Worm (Caenorhabditis elegans) whole organism, young adult: ENCODE data around the gene H19J13.2.
A peak's percentile ranks its signal among the peaks of the same experiment; 100 is the strongest.

Source experiments
- B0019.2 ChIP-seq: fragments of 200-800 bp; sonication (Bioruptor generic); conservative IDR thresholded peaks from 2 replicates; pipeline ENCODE4 v1.3.6; 2022; ENCODE audit warnings: missing genetic modification reagents, missing genetic modification characterization, missing compliant biosample characterization
- B0336.3 ChIP-seq: fragments of 200-800 bp; sonication (Bioruptor generic); IDR thresholded peaks from 2 replicates; pipeline ENCODE4 v1.3.6; 2022; ENCODE audit warnings: missing genetic modification characterization, missing compliant biosample characterization
- F33H1.4 ChIP-seq: fragments of 200-800 bp; sonication (Bioruptor generic); IDR thresholded peaks from 2 replicates; pipeline ENCODE4 v1.3.6; 2022; ENCODE audit warnings: missing genetic modification reagents, missing genetic modification characterization, missing compliant biosample characterization
- F57A8.1 ChIP-seq: fragments of 200-800 bp; sonication (Bioruptor generic); optimal IDR thresholded peaks from 2 replicates; lab custom pipeline; 2018; ENCODE audit warnings: mild to moderate bottlenecking, missing genetic modification characterization, moderate library complexity, missing compliant biosample characterization
- T07F8.4 ChIP-seq: sonication (generic microtip); optimal IDR thresholded peaks from 2 replicates; lab custom pipeline; 2016; ENCODE audit warnings: mild to moderate bottlenecking, missing genetic modification characterization, moderate library complexity, missing compliant biosample characterization
- Y53F4B.3 ChIP-seq: fragments of 200-800 bp; sonication (Bioruptor generic); IDR thresholded peaks from 2 replicates; pipeline ENCODE4 v1.3.6; 2022; ENCODE audit warnings: missing genetic modification reagents, missing genetic modification characterization, missing compliant biosample characterization
- Y56A3A.18 ChIP-seq: fragments of 200-800 bp; sonication (Bioruptor generic); IDR thresholded peaks from 2 replicates; pipeline ENCODE4 v1.3.6; 2022; ENCODE audit warnings: missing genetic modification reagents, missing genetic modification characterization, missing compliant biosample characterization
- Y79H2A.3 ChIP-seq: fragments of 200-800 bp; sonication (Bioruptor generic); conservative IDR thresholded peaks from 2 replicates; pipeline ENCODE4 v1.3.6; 2022; ENCODE audit warnings: missing genetic modification reagents, missing genetic modification characterization, missing compliant biosample characterization
- ama-1 ChIP-seq, 3 experiments: fragments of 150-350 bp in 1 of 3; sonication (generic microtip) in 2 of 3; optimal IDR thresholded peaks; 2 replicates each; lab custom pipeline; 2014 to 2018; ENCODE audit warnings: missing biosample characterization in 2 of 3, missing genetic modification characterization in 2 of 3, missing genetic modification reagents in 2 of 3
- aptf-3 ChIP-seq: fragments of 200-800 bp; sonication (Bioruptor generic); IDR thresholded peaks from 2 replicates; pipeline ENCODE4 v1.3.6; 2022; ENCODE audit warnings: missing genetic modification characterization, missing compliant biosample characterization
- bed-1 ChIP-seq: fragments of 200-800 bp; sonication (Bioruptor generic); IDR thresholded peaks from 2 replicates; pipeline ENCODE4 v1.3.6; 2022; ENCODE audit warnings: missing genetic modification reagents, missing genetic modification characterization, missing compliant biosample characterization
- cebp-1 ChIP-seq, 2 experiments: fragments of 200-800 bp in 1 of 2; sonication (Bioruptor generic) in 1 of 2; sonication (generic microtip) in 1 of 2; IDR thresholded peaks in 1 of 2; optimal IDR thresholded peaks in 1 of 2; 2 replicates each; pipeline versions ENCODE4 v1.3.6 to Lab custom; 2017 to 2022; ENCODE audit warnings: missing compliant biosample characterization in 2 of 2, missing genetic modification characterization in 2 of 2, mild to moderate bottlenecking in 1 of 2, missing genetic modification reagents in 1 of 2, moderate library complexity in 1 of 2
- dox-1 ChIP-seq: fragments of 200-800 bp; sonication (Bioruptor generic); IDR thresholded peaks from 2 replicates; pipeline ENCODE4 v1.3.6; 2022; ENCODE audit warnings: missing genetic modification reagents, missing genetic modification characterization, missing compliant biosample characterization
- egrh-3 ChIP-seq: fragments of 200-800 bp; sonication (Bioruptor generic); IDR thresholded peaks from 2 replicates; pipeline ENCODE4 v1.3.6; 2022; ENCODE audit warnings: missing genetic modification reagents, missing genetic modification characterization, missing compliant biosample characterization
- gei-17 ChIP-seq: fragments of 200-800 bp; sonication (Bioruptor generic); optimal IDR thresholded peaks from 2 replicates; lab custom pipeline; 2018; ENCODE audit warnings: mild to moderate bottlenecking, missing genetic modification characterization, missing compliant biosample characterization
- let-526 ChIP-seq: fragments of 200-800 bp; sonication (Bioruptor generic); IDR thresholded peaks from 2 replicates; pipeline ENCODE4 v1.3.6; 2022; ENCODE audit warnings: missing genetic modification reagents, missing genetic modification characterization, missing compliant biosample characterization
- lsl-1 ChIP-seq: fragments of 200-800 bp; sonication (Bioruptor generic); optimal IDR thresholded peaks from 2 replicates; lab custom pipeline; 2018; ENCODE audit warnings: mild to moderate bottlenecking, missing genetic modification characterization, moderate library complexity, missing compliant biosample characterization
- madf-3 ChIP-seq: fragments of 200-800 bp; sonication (Bioruptor generic); IDR thresholded peaks from 2 replicates; pipeline ENCODE4 v1.3.6; 2022; ENCODE audit warnings: missing genetic modification reagents, missing genetic modification characterization, missing compliant biosample characterization
- madf-6 ChIP-seq: fragments of 200-800 bp; sonication (Bioruptor generic); IDR thresholded peaks from 2 replicates; pipeline ENCODE4 v1.3.6; 2022; ENCODE audit warnings: missing genetic modification reagents, missing genetic modification characterization, missing compliant biosample characterization
- mel-28 ChIP-seq: sonication (generic microtip); optimal IDR thresholded peaks from 2 replicates; lab custom pipeline; 2016; ENCODE audit warnings: borderline replicate concordance, mild to moderate bottlenecking, missing genetic modification characterization, missing compliant biosample characterization
- nhr-80 ChIP-seq: sonication (generic microtip); optimal IDR thresholded peaks from 2 replicates; lab custom pipeline; 2016; ENCODE audit warnings: missing genetic modification characterization, missing compliant biosample characterization
- repo-1 ChIP-seq: sonication (generic microtip); optimal IDR thresholded peaks from 2 replicates; lab custom pipeline; 2017; ENCODE audit warnings: mild to moderate bottlenecking, missing genetic modification characterization, missing compliant biosample characterization
- rpc-1 ChIP-seq, 2 experiments: fragments of 150-350 bp in 1 of 2; sonication (generic microtip) in 1 of 2; optimal IDR thresholded peaks; 2 replicates each; lab custom pipeline; 2014 to 2018; ENCODE audit warnings: missing biosample characterization in 1 of 2, missing genetic modification characterization in 1 of 2, missing genetic modification reagents in 1 of 2, missing genotype in 1 of 2
- sdz-38 ChIP-seq: sonication (generic microtip); optimal IDR thresholded peaks from 2 replicates; lab custom pipeline; 2016; ENCODE audit warnings: missing genotype, missing genetic modification characterization, missing compliant biosample characterization
- tbp1 ChIP-seq: fragments of 200-800 bp; sonication (Bioruptor generic); optimal IDR thresholded peaks from 2 replicates; lab custom pipeline; 2018; ENCODE audit warnings: mild to moderate bottlenecking, missing genetic modification characterization, missing compliant biosample characterization
- unc-62 ChIP-seq: fragments of 150-350 bp; optimal IDR thresholded peaks from 2 replicates; lab custom pipeline; 2014; ENCODE audit warnings: missing biosample characterization, missing genetic modification reagents, missing genetic modification characterization
- zfh-2 ChIP-seq: fragments of 200-800 bp; sonication (Bioruptor generic); conservative IDR thresholded peaks from 2 replicates; pipeline ENCODE4 v1.3.6; 2022; ENCODE audit warnings: missing genetic modification reagents, missing genetic modification characterization, missing compliant biosample characterization
- ztf-22 ChIP-seq: fragments of 200-800 bp; sonication (Bioruptor generic); optimal IDR thresholded peaks from 2 replicates; lab custom pipeline; 2018; ENCODE audit warnings: mild to moderate bottlenecking, missing genetic modification characterization, moderate library complexity, missing compliant biosample characterization
- ztf-26 ChIP-seq: sonication (generic microtip); optimal IDR thresholded peaks from 2 replicates; lab custom pipeline; 2017; ENCODE audit warnings: missing genetic modification characterization, missing compliant biosample characterization

Gene H19J13.2

DNA sequence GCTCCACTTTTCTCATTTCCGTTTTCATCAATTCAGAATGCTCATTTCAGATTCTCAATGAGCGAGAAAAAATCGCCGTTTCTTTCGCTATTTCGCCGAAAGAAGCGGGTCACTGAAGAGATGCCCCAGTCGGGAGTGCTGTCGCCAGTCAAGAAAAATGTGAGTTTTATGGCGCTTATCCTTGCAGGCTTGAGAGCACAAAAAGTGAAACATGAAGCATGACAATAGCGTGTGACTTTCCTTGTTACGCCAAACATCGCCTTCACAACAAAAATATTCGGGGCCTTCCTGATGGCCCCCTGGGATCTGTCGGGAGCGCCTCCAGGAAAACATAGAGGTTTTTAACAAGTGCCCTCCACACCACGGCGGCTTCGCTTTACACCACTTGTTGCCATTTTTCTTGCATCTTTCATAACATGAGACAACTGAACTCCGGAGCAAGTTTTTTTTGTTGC is 17.1 kb downstream of the H19J13.2 start, which contains the start of gene E01G6.2:
E01G6.2 (plus strand) TSS at position 51 of the 455 bp plus-strand sequence.
- TF ChIP-seq zfh-2 (GFP tag; lab: Robert Waterston, UW), result peak; percentile 50
- no peak for TF ChIP-seq lsl-1 (GFP tag; lab: Kevin White, UChicago)

- TF ChIP-seq egrh-3 (no peak), F57A8.1 (GFP tag; lab: Kevin White, UChicago) (no peak), B0019.2 (no peak), F33H1.4 (GFP tag; lab: Robert Waterston, UW) (no peak), bed-1 (GFP tag; lab: Robert Waterston, UW) (no peak), madf-3 (no peak), madf-6 (no peak), aptf-3 (no peak), ztf-22 (GFP tag; lab: Kevin White, UChicago) (no peak), Y53F4B.3 (GFP tag; lab: Robert Waterston, UW) (no peak), ztf-26 (tag; lab: Kevin White, UChicago) (no peak), tbp1 (GFP tag; lab: Kevin White, UChicago) (no peak), ama-1 (optimal IDR thresholded peaks at IDR 0.05; lab: Kevin White, UChicago) (no peak), ama-1 (GFP tag; optimal IDR thresholded peaks at IDR 0.05; lab: Kevin White, UChicago) (no peak)
Observed at ce11 chrX:12252189-12252588, 21.6 kb downstream of the H19J13.2 start.

- no peak for TF ChIP-seq Y56A3A.18 (GFP tag; lab: Robert Waterston, UW)
- TF ChIP-seq T07F8.4 (tag; lab: Kevin White, UChicago), result no peak
Observed at ce11 chrX:12248140-12248539, 25.6 kb downstream of the H19J13.2 start.

ce11 chrX:12242902-12243301 is 30.9 kb downstream of the H19J13.2 start:
- no peak for TF ChIP-seq gei-17
- peak; percentile 82 for TF ChIP-seq nhr-80 (tag; lab: Kevin White, UChicago)

DNA sequence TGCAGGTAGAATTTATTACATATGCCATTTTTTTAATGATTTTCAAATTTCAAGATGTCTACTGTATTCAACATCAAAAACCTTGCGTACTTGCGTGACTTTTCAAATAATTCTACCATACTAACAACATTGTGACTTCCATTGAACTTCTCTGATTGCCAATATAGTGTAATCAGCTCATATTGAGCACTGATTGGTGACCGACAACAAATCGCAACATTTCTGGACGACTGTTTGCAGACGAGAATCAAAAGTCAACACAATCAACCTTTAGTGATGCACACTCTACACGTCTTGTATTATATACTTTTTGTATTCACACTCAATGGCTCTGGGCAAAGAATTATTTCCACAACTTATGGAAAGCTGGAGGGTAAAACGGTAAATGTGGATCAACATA is 32.3 kb downstream of the H19J13.2 start, which contains the start of gene cest-3:
cest-3 (plus strand) TSS at position 190 of the 400 bp plus-strand sequence.
- no peak for TF ChIP-seq sdz-38
- TF ChIP-seq nhr-80 (tag; lab: Kevin White, UChicago), result peak; percentile 68
- TF ChIP-seq let-526 (GFP tag; lab: Robert Waterston, UW), result no peak
- TF ChIP-seq mel-28 (tag; lab: Kevin White, UChicago), result no peak
- TF ChIP-seq, all 124 proteins: peak for 1

DNA sequence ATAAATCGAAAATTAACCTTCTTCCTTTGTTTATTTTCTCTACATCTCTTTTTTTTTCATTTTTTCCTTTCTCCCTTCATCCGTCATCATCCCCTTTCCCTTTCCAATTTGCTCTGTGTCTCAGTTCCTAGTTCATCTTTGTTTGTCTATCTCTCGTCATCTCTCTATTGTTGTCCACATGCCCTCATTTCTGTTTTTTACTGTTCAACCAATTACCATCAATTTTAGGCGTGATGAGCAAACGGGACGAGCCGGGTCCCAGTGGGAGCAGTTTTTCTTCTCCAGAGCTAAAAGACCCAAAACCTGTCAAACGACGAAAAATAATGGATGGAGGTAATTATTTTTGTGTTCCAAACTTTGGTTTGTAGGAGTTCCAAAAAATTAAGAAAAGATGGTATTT is 38.4 kb downstream of the H19J13.2 start, which contains the start of gene C23H4.6:
C23H4.6 (plus strand) TSS at position 219 of the 400 bp plus-strand sequence.
- TF ChIP-seq rpc-1 (optimal IDR thresholded peaks at IDR 0.05; lab: Kevin White, UChicago) (no peak), rpc-1 (tag; optimal IDR thresholded peaks at IDR 0.05; lab: Kevin White, UChicago) (no peak), Y79H2A.3 (no peak), F57A8.1 (GFP tag; lab: Kevin White, UChicago) (no peak), dox-1 (GFP tag; lab: Robert Waterston, UW) (no peak), Y56A3A.18 (GFP tag; lab: Robert Waterston, UW) (no peak)

- no peak for TF ChIP-seq repo-1 (tag; lab: Kevin White, UChicago)
- no peak for TF ChIP-seq sdz-38
- TF ChIP-seq unc-62 (GFP tag; lab: Kevin White, UChicago), result peak; percentile 30
- peak; percentile 68 for TF ChIP-seq nhr-80 (tag; lab: Kevin White, UChicago)
- TF ChIP-seq cebp-1 (GFP tag; IDR thresholded peaks at IDR 0.05; lab: Robert Waterston, UW), result peak; percentile 89
- peak; percentile 93 for TF ChIP-seq cebp-1 (tag; optimal IDR thresholded peaks at IDR 0.05; lab: Kevin White, UChicago)
- TF ChIP-seq B0336.3, result no peak
- TF ChIP-seq T07F8.4 (tag; lab: Kevin White, UChicago), result no peak
Observed at ce11 chrX:12234424-12234823, 39.3 kb downstream of the H19J13.2 start.
